Worm (Caenorhabditis elegans) whole organism, young adult: ENCODE results near the gene F26A1.7.

Experiments
- F10E7.11 ChIP-seq: sonication (generic microtip); optimal IDR thresholded peaks from 2 replicates; lab custom pipeline; 2017; ENCODE audit warnings: mild to moderate bottlenecking, missing genetic modification characterization, moderate library complexity, missing compliant biosample characterization
- F49E8.2 ChIP-seq: sonication (generic microtip); optimal IDR thresholded peaks from 3 replicates; lab custom pipeline; 2017; ENCODE audit warnings: missing genetic modification characterization, mild to moderate bottlenecking, missing compliant biosample characterization, antibody characterized with exemption, moderate library complexity; ENCODE audit not compliant: insufficient read depth
- attf-3 ChIP-seq: fragments of 200-800 bp; sonication (Bioruptor generic); conservative IDR thresholded peaks from 2 replicates; pipeline ENCODE4 v1.3.6; 2022; ENCODE audit warnings: missing genetic modification reagents, missing genetic modification characterization, missing compliant biosample characterization
- cebp-1 ChIP-seq, 2 experiments: fragments of 200-800 bp in 1 of 2; sonication (Bioruptor generic) in 1 of 2; sonication (generic microtip) in 1 of 2; IDR thresholded peaks in 1 of 2; optimal IDR thresholded peaks in 1 of 2; 2 replicates each; pipeline versions ENCODE4 v1.3.6 to Lab custom; 2017 to 2022; ENCODE audit warnings: missing compliant biosample characterization in 2 of 2, missing genetic modification characterization in 2 of 2, mild to moderate bottlenecking in 1 of 2, missing genetic modification reagents in 1 of 2, moderate library complexity in 1 of 2
- ceh-40 ChIP-seq: fragments of 200-800 bp; sonication (Bioruptor generic); IDR thresholded peaks from 2 replicates; pipeline ENCODE4 v1.3.6; 2022; ENCODE audit warnings: missing genetic modification characterization, missing compliant biosample characterization
- gei-17 ChIP-seq: fragments of 200-800 bp; sonication (Bioruptor generic); optimal IDR thresholded peaks from 2 replicates; lab custom pipeline; 2018; ENCODE audit warnings: mild to moderate bottlenecking, missing genetic modification characterization, missing compliant biosample characterization
- let-526 ChIP-seq: fragments of 200-800 bp; sonication (Bioruptor generic); IDR thresholded peaks from 2 replicates; pipeline ENCODE4 v1.3.6; 2022; ENCODE audit warnings: missing genetic modification reagents, missing genetic modification characterization, missing compliant biosample characterization
- mes-4 ChIP-seq: sonication (generic microtip); optimal IDR thresholded peaks from 2 replicates; lab custom pipeline; 2016; ENCODE audit warnings: missing genotype, missing genetic modification characterization, missing compliant biosample characterization
- mxl-1 ChIP-seq: sonication (generic microtip); optimal IDR thresholded peaks from 2 replicates; lab custom pipeline; 2016; ENCODE audit warnings: missing genetic modification characterization, missing compliant biosample characterization
- nhr-80 ChIP-seq: sonication (generic microtip); optimal IDR thresholded peaks from 2 replicates; lab custom pipeline; 2016; ENCODE audit warnings: missing genetic modification characterization, missing compliant biosample characterization
- unc-130 ChIP-seq: sonication (generic microtip); optimal IDR thresholded peaks from 2 replicates; lab custom pipeline; 2016; ENCODE audit warnings: missing genetic modification reagents, missing genetic modification characterization, missing compliant biosample characterization
- ztf-26 ChIP-seq: sonication (generic microtip); optimal IDR thresholded peaks from 2 replicates; lab custom pipeline; 2017; ENCODE audit warnings: missing genetic modification characterization, missing compliant biosample characterization

- TF ChIP-seq F49E8.2 (tag; lab: Kevin White, UChicago): no peak
- TF ChIP-seq mes-4 (tag; lab: Kevin White, UChicago): no peak
- TF ChIP-seq F10E7.11: no peak
- TF ChIP-seq cebp-1 (GFP tag; IDR thresholded peaks at IDR 0.05; lab: Robert Waterston, UW): no peak
- TF ChIP-seq cebp-1 (tag; optimal IDR thresholded peaks at IDR 0.05; lab: Kevin White, UChicago): no peak
- no peak for TF ChIP-seq let-526 (GFP tag; lab: Robert Waterston, UW)
- no peak for TF ChIP-seq gei-17
- no peak for TF ChIP-seq attf-3 (GFP tag; lab: Robert Waterston, UW)
- TF ChIP-seq nhr-80 (tag; lab: Kevin White, UChicago): no peak
- no peak for TF ChIP-seq ztf-26 (tag; lab: Kevin White, UChicago)
- TF ChIP-seq ceh-40 (GFP tag; lab: Robert Waterston, UW): no peak
- TF ChIP-seq mxl-1 (tag; lab: Kevin White, UChicago): no peak
- no peak for TF ChIP-seq unc-130 (GFP tag; lab: Kevin White, UChicago)
Observed at ce11 chrIII:4802707-4803106, 17.0 kb downstream of the F26A1.7 start, which contains the start of gene metl-5.
